Fruit fly (Drosophila melanogaster): ENCODE data around the gene CG13045.

CG13045 gene

dm6 chr3L:16281880-16282556 is 8.7 kb downstream of the CG13045 start, which contains the start of gene CG13049:
Gene CG13049 (minus strand): TSS chr3L:16281930.
- TF ChIP-seq CG8478 (optimal IDR thresholded peaks at IDR 0.05), result no peak
- no peak for TF ChIP-seq CTCF (optimal IDR thresholded peaks at IDR 0.05)

- TF ChIP-seq CG8478 (optimal IDR thresholded peaks at IDR 0.05), result no peak
Observed at dm6 chr3L:16279987-16280454, 10.7 kb downstream of the CG13045 start, which contains the start of gene CG13064. Gene CG13064 (plus strand): TSS chr3L:16280404.

dm6 chr3L:16279171-16279570 is 11.6 kb downstream of the CG13045 start, which contains the start of gene CG13050:
Gene CG13050 (minus strand): TSS chr3L:16279271.
- TF ChIP-seq CG8478 (optimal IDR thresholded peaks at IDR 0.05) (no peak), CTCF (optimal IDR thresholded peaks at IDR 0.05) (no peak)

dm6 chr3L:16277135-16277534 is 13.6 kb downstream of the CG13045 start, which contains the start of gene CG13065:
Gene CG13065 (plus strand): TSS chr3L:16277435.
- TF ChIP-seq CG8478 (optimal IDR thresholded peaks at IDR 0.05) (no peak), CTCF (optimal IDR thresholded peaks at IDR 0.05) (no peak)

- TF ChIP-seq CG8478 (optimal IDR thresholded peaks at IDR 0.05) (no peak), CTCF (optimal IDR thresholded peaks at IDR 0.05) (no peak)
Observed at dm6 chr3L:16275391-16276017, 15.2 kb downstream of the CG13045 start.

dm6 chr3L:16272338-16272959 is 18.3 kb downstream of the CG13045 start, which contains the start of gene CG13066:
Gene CG13066 (plus strand): TSS chr3L:16272909.
- TF ChIP-seq CG8478 (optimal IDR thresholded peaks at IDR 0.05) (no peak), CTCF (optimal IDR thresholded peaks at IDR 0.05) (no peak)

dm6 chr3L:16270802-16271332 is 19.9 kb downstream of the CG13045 start, which contains the start of the genes CG34248 and CG13067:
Gene CG34248 (minus strand): TSS chr3L:16270902.
Gene CG13067 (plus strand): TSS chr3L:16271282.
- TF ChIP-seq CTCF (optimal IDR thresholded peaks at IDR 0.05), result no peak
- TF ChIP-seq CG8478 (optimal IDR thresholded peaks at IDR 0.05), result no peak

dm6 chr3L:16269092-16269491 is 21.7 kb downstream of the CG13045 start, which contains the start of gene CG13068:
Gene CG13068 (plus strand): TSS chr3L:16269392.
- TF ChIP-seq CTCF (optimal IDR thresholded peaks at IDR 0.05) (no peak), CG8478 (optimal IDR thresholded peaks at IDR 0.05) (no peak)

- TF ChIP-seq CTCF (optimal IDR thresholded peaks at IDR 0.05) (no peak), CG8478 (optimal IDR thresholded peaks at IDR 0.05) (no peak)
Observed at dm6 chr3L:16268106-16268733, 22.5 kb downstream of the CG13045 start, which contains the start of gene CG4950. Gene CG4950 (minus strand): TSS chr3L:16268156.

dm6 chr3L:16265000-16265399 is 25.8 kb downstream of the CG13045 start, which contains the start of the genes CG13051 and CG13069:
Gene CG13051 (minus strand): TSS chr3L:16265100.
Gene CG13069 (plus strand): TSS chr3L:16265385.
- TF ChIP-seq CG8478 (optimal IDR thresholded peaks at IDR 0.05) (no peak), CTCF (optimal IDR thresholded peaks at IDR 0.05) (no peak)

dm6 chr3L:16263043-16263442 is 27.7 kb downstream of the CG13045 start, which contains the start of gene CG13070:
Gene CG13070 (plus strand): TSS chr3L:16263343.
- no peak for TF ChIP-seq CG8478 (optimal IDR thresholded peaks at IDR 0.05)
- no peak for TF ChIP-seq CTCF (optimal IDR thresholded peaks at IDR 0.05)

- TF ChIP-seq CG8478 (optimal IDR thresholded peaks at IDR 0.05), result no peak
- no peak for TF ChIP-seq CTCF (optimal IDR thresholded peaks at IDR 0.05)
Observed at dm6 chr3L:16262440-16262839, 28.3 kb downstream of the CG13045 start, which contains the start of gene CG13071. Gene CG13071 (plus strand): TSS chr3L:16262740.

- TF ChIP-seq CG8478 (optimal IDR thresholded peaks at IDR 0.05) (no peak), CTCF (optimal IDR thresholded peaks at IDR 0.05) (no peak)
Observed at dm6 chr3L:16261505-16261904, 29.2 kb downstream of the CG13045 start, which contains the start of gene CG34247. Gene CG34247 (minus strand): TSS chr3L:16261605.

- TF ChIP-seq CG8478 (optimal IDR thresholded peaks at IDR 0.05) (no peak), CTCF (optimal IDR thresholded peaks at IDR 0.05) (no peak)
Observed at dm6 chr3L:16259552-16259951, 31.2 kb downstream of the CG13045 start, which contains the start of gene CG13053. Gene CG13053 (minus strand): TSS chr3L:16259722.
